Worm (Caenorhabditis elegans): ENCODE data around the gene Y57G11C.1144.

ce11 chrIV:14949048-14949447, 11.9 kb downstream of the Y57G11C.1144 start:
- TF ChIP-seq nhr-237 (tag; optimal IDR thresholded peaks at IDR 0.05) (no peak), nhr-76 (tag; optimal IDR thresholded peaks at IDR 0.05) (no peak), egl-43 (GFP tag; IDR thresholded peaks at IDR 0.05) (no peak), unc-130 (GFP tag; optimal IDR thresholded peaks at IDR 0.05) (no peak), hlh-30 (tag; optimal IDR thresholded peaks at IDR 0.05; ENCODE audit: insufficient read depth) (no peak), hlh-11 (tag; optimal IDR thresholded peaks at IDR 0.05) (no peak), nhr-6 (tag; optimal IDR thresholded peaks at IDR 0.05) (no peak), ama-1 (optimal IDR thresholded peaks at IDR 0.05) (no peak), fos-1 (tag; optimal IDR thresholded peaks at IDR 0.05) (no peak)
